Fruit fly (Drosophila melanogaster) whole organism, embryonic: Measurements from ENCODE around the gene CG12594.

Experiments used
- Asciz ChIP-seq: fragments of 200-800 bp; sonication (Bioruptor generic); optimal IDR thresholded peaks from 2 replicates; lab custom pipeline; 2017; ENCODE audit warnings: missing biosample characterization, mild to moderate bottlenecking, missing genetic modification characterization, missing genetic modification reagents
- B-H1 ChIP-seq: fragments of 200-800 bp; sonication (Bioruptor generic); IDR thresholded peaks from 3 replicates; pipeline ENCODE4 v1.3.6; 2022; ENCODE audit warnings: missing biosample characterization, missing genetic modification characterization
- CG10267 ChIP-seq: fragments of 200-800 bp; sonication (Bioruptor generic); optimal IDR thresholded peaks from 2 replicates; lab custom pipeline; 2018; ENCODE audit warnings: missing biosample characterization, mild to moderate bottlenecking, missing genetic modification characterization, moderate library complexity
- CG11456 ChIP-seq: fragments of 200-800 bp; sonication (Bioruptor generic); IDR thresholded peaks from 3 replicates; pipeline ENCODE4 v1.3.6; 2022; ENCODE audit warnings: missing biosample characterization, missing genetic modification characterization
- CG11695 ChIP-seq: fragments of 200-800 bp; sonication (Bioruptor generic); IDR thresholded peaks from 3 replicates; pipeline ENCODE4 v1.3.6; 2022; ENCODE audit warnings: missing biosample characterization, missing genetic modification characterization
- CG12236 ChIP-seq: fragments of 200-800 bp; sonication (Bioruptor generic); optimal IDR thresholded peaks from 2 replicates; lab custom pipeline; 2016; ENCODE audit warnings: missing biosample characterization, missing genetic modification characterization
- CG14710 ChIP-seq: fragments of 200-800 bp; sonication (Bioruptor generic); optimal IDR thresholded peaks from 3 replicates; lab custom pipeline; 2019; ENCODE audit warnings: missing biosample characterization, mild to moderate bottlenecking, missing genetic modification characterization, moderate library complexity
- CG1647 ChIP-seq: fragments of 200-800 bp; sonication (Bioruptor generic); optimal IDR thresholded peaks from 3 replicates; lab custom pipeline; 2016; ENCODE audit warnings: missing biosample characterization, missing genetic modification characterization
- CG17385 ChIP-seq: fragments of 200-800 bp; sonication (Bioruptor generic); optimal IDR thresholded peaks from 3 replicates; lab custom pipeline; 2018; ENCODE audit warnings: missing biosample characterization, mild to moderate bottlenecking, missing genetic modification characterization
- CG17802 ChIP-seq: fragments of 200-800 bp; sonication (Bioruptor generic); optimal IDR thresholded peaks from 2 replicates; lab custom pipeline; 2018; ENCODE audit warnings: missing biosample characterization, mild to moderate bottlenecking, missing genetic modification characterization, moderate library complexity
- CG2202 ChIP-seq: fragments of 200-800 bp; sonication (Bioruptor generic); optimal IDR thresholded peaks from 2 replicates; lab custom pipeline; 2018; ENCODE audit warnings: missing biosample characterization, mild to moderate bottlenecking, missing genetic modification characterization
- CG31388 ChIP-seq: fragments of 200-800 bp; sonication (Bioruptor generic); optimal IDR thresholded peaks from 2 replicates; lab custom pipeline; 2016; ENCODE audit warnings: missing biosample characterization, missing genetic modification characterization
- CG3407 ChIP-seq: fragments of 200-800 bp; sonication (Bioruptor generic); optimal IDR thresholded peaks from 2 replicates; lab custom pipeline; 2018; ENCODE audit warnings: missing biosample characterization, mild to moderate bottlenecking, missing genetic modification characterization
- CG6654 ChIP-seq: fragments of 200-800 bp; sonication (Bioruptor generic); optimal IDR thresholded peaks from 2 replicates; lab custom pipeline; 2017; ENCODE audit warnings: missing biosample characterization, mild to moderate bottlenecking, missing genetic modification characterization
- CG7556 ChIP-seq: fragments of 200-800 bp; sonication (Bioruptor generic); optimal IDR thresholded peaks from 2 replicates; lab custom pipeline; 2017; ENCODE audit warnings: missing biosample characterization, mild to moderate bottlenecking, missing genetic modification characterization
- CG7786 ChIP-seq: fragments of 200-800 bp; sonication (Bioruptor generic); optimal IDR thresholded peaks from 2 replicates; lab custom pipeline; 2016; ENCODE audit warnings: missing biosample characterization, missing genetic modification characterization
- CG7928 ChIP-seq: fragments of 200-800 bp; sonication (Bioruptor generic); optimal IDR thresholded peaks from 2 replicates; lab custom pipeline; 2017; ENCODE audit warnings: missing biosample characterization, mild to moderate bottlenecking, missing genetic modification characterization
- CG8290 ChIP-seq, 3 experiments: fragments of 200-800 bp; sonication (Bioruptor generic); optimal IDR thresholded peaks; 2 replicates each; lab custom pipeline; 2016 to 2019; ENCODE audit warnings: missing biosample characterization in 3 of 3, missing genetic modification characterization in 3 of 3, mild to moderate bottlenecking in 2 of 3, moderate library complexity in 1 of 3
- CG8359 ChIP-seq: fragments of 200-800 bp; sonication (Bioruptor generic); optimal IDR thresholded peaks from 2 replicates; lab custom pipeline; 2017; ENCODE audit warnings: missing biosample characterization, mild to moderate bottlenecking, missing genetic modification characterization, borderline replicate concordance
- D ChIP-seq, 2 experiments: fragments of 200-800 bp in 1 of 2; fragments of >200 bp in 1 of 2; sonication (Bioruptor generic) in 1 of 2; optimal IDR thresholded peaks; 2 replicates in 1 of 2; 3 replicates in 1 of 2; lab custom pipeline; 2017; ENCODE audit warnings: mild to moderate bottlenecking in 1 of 2, missing biosample characterization in 1 of 2, missing genetic modification characterization in 1 of 2, missing genetic modification reagents in 1 of 2
- Dbx ChIP-seq: fragments of 200-800 bp; sonication (Bioruptor generic); IDR thresholded peaks from 3 replicates; pipeline ENCODE4 v1.3.6; 2022; ENCODE audit warnings: missing biosample characterization, missing genetic modification characterization
- Dek ChIP-seq: fragments of 200-800 bp; sonication (Bioruptor generic); optimal IDR thresholded peaks from 3 replicates; lab custom pipeline; 2019; ENCODE audit warnings: missing biosample characterization, mild to moderate bottlenecking, missing genetic modification characterization, moderate library complexity
- Dp ChIP-seq: fragments of 200-800 bp; sonication (Bioruptor generic); optimal IDR thresholded peaks from 2 replicates; lab custom pipeline; 2018; ENCODE audit warnings: missing biosample characterization, mild to moderate bottlenecking, missing genetic modification characterization, moderate library complexity
- Hand ChIP-seq: fragments of 200-800 bp; sonication (Bioruptor generic); optimal IDR thresholded peaks from 2 replicates; lab custom pipeline; 2017; ENCODE audit warnings: mild to moderate bottlenecking, missing biosample characterization, missing genetic modification reagents, missing genetic modification characterization
- Hey ChIP-seq: fragments of 200-800 bp; sonication (Bioruptor generic); optimal IDR thresholded peaks from 3 replicates; lab custom pipeline; 2018; ENCODE audit warnings: missing biosample characterization, mild to moderate bottlenecking, missing genetic modification characterization
- MTF-1 ChIP-seq: fragments of 200-800 bp; sonication (Bioruptor generic); optimal IDR thresholded peaks from 2 replicates; lab custom pipeline; 2018; ENCODE audit warnings: missing biosample characterization, mild to moderate bottlenecking, missing genetic modification characterization, borderline replicate concordance
- Mes4 ChIP-seq: fragments of 200-800 bp; sonication (Bioruptor generic); optimal IDR thresholded peaks from 2 replicates; lab custom pipeline; 2016; ENCODE audit warnings: missing biosample characterization, missing genetic modification characterization
- Neu2 ChIP-seq: fragments of 200-800 bp; sonication (Bioruptor generic); optimal IDR thresholded peaks from 3 replicates; lab custom pipeline; 2016; ENCODE audit warnings: missing biosample characterization, missing genetic modification characterization, borderline replicate concordance
- Ravus ChIP-seq: fragments of 200-800 bp; sonication (Bioruptor generic); IDR thresholded peaks from 2 replicates; pipeline ENCODE4 v1.3.6; 2022; ENCODE audit warnings: missing biosample characterization, missing genetic modification characterization
- Sin3A ChIP-seq: fragments of >200 bp; optimal IDR thresholded peaks from 2 replicates; lab custom pipeline; 2018
- Usf ChIP-seq: fragments of 200-800 bp; sonication (Bioruptor generic); optimal IDR thresholded peaks from 2 replicates; lab custom pipeline; 2017; ENCODE audit warnings: missing genotype, missing biosample characterization, missing genetic modification characterization
- abd-A ChIP-seq: fragments of 200-800 bp; sonication (Bioruptor generic); optimal IDR thresholded peaks from 3 replicates; lab custom pipeline; 2019; ENCODE audit warnings: missing biosample characterization, mild to moderate bottlenecking, missing genetic modification characterization, moderate library complexity
- ac ChIP-seq: fragments of 200-800 bp; sonication (Bioruptor generic); optimal IDR thresholded peaks from 3 replicates; lab custom pipeline; 2017; ENCODE audit warnings: missing biosample characterization, mild to moderate bottlenecking, missing genetic modification characterization
- ato ChIP-seq: fragments of 200-800 bp; sonication (Bioruptor generic); IDR thresholded peaks from 2 replicates; pipeline ENCODE4 v1.3.6; 2022; ENCODE audit warnings: missing biosample characterization, missing genetic modification characterization; ENCODE audit not compliant: partially characterized antibody
- dmrt99B ChIP-seq: fragments of 200-800 bp; sonication (Bioruptor generic); optimal IDR thresholded peaks from 2 replicates; lab custom pipeline; 2018; ENCODE audit warnings: missing biosample characterization, mild to moderate bottlenecking, missing genetic modification characterization, moderate library complexity
- ewg ChIP-seq: fragments of 200-800 bp; sonication (Bioruptor generic); optimal IDR thresholded peaks from 3 replicates; lab custom pipeline; 2017; ENCODE audit warnings: mild to moderate bottlenecking, missing biosample characterization, missing genetic modification reagents, missing genetic modification characterization
- insv ChIP-seq, 2 experiments: fragments of 200-800 bp; sonication (Bioruptor generic); optimal IDR thresholded peaks; 3 replicates each; lab custom pipeline; 2016 to 2018; ENCODE audit warnings: missing biosample characterization in 2 of 2, missing genetic modification characterization in 2 of 2
- jigr1 ChIP-seq: fragments of 200-800 bp; sonication (Bioruptor generic); IDR thresholded peaks from 3 replicates; pipeline ENCODE4 v1.3.6; 2022; ENCODE audit warnings: missing biosample characterization, missing genetic modification characterization
- mam ChIP-seq: fragments of 200-800 bp; sonication (Bioruptor generic); optimal IDR thresholded peaks from 3 replicates; lab custom pipeline; 2016; ENCODE audit warnings: missing biosample characterization, missing genetic modification characterization
- nmo ChIP-seq: fragments of 200-800 bp; sonication (Bioruptor generic); optimal IDR thresholded peaks from 2 replicates; lab custom pipeline; 2018; ENCODE audit warnings: missing biosample characterization, mild to moderate bottlenecking, missing genetic modification characterization, moderate library complexity
- pb ChIP-seq: fragments of 200-800 bp; sonication (Bioruptor generic); optimal IDR thresholded peaks from 3 replicates; lab custom pipeline; 2016; ENCODE audit warnings: missing biosample characterization, missing genetic modification characterization
- ranshi ChIP-seq: fragments of 200-800 bp; sonication (Bioruptor generic); IDR thresholded peaks from 2 replicates; pipeline ENCODE4 v1.3.6; 2022; ENCODE audit warnings: missing biosample characterization, missing genetic modification characterization
- scrt ChIP-seq: fragments of 200-800 bp; sonication (Bioruptor generic); optimal IDR thresholded peaks from 2 replicates; lab custom pipeline; 2018; ENCODE audit warnings: missing biosample characterization, mild to moderate bottlenecking, missing genetic modification characterization, moderate library complexity
- shn ChIP-seq: fragments of 200-800 bp; sonication (Bioruptor generic); optimal IDR thresholded peaks from 3 replicates; lab custom pipeline; 2016; ENCODE audit warnings: missing biosample characterization, missing genetic modification characterization
- unpg ChIP-seq: fragments of 200-800 bp; sonication (Bioruptor generic); optimal IDR thresholded peaks from 3 replicates; lab custom pipeline; 2018; ENCODE audit warnings: missing biosample characterization, mild to moderate bottlenecking, missing genetic modification characterization, moderate library complexity
- usp ChIP-seq: fragments of >200 bp; optimal IDR thresholded peaks from 2 replicates; lab custom pipeline; 2017; ENCODE audit warnings: missing biosample characterization, missing genetic modification characterization
- wor ChIP-seq: fragments of 200-800 bp; sonication (Bioruptor generic); IDR thresholded peaks from 2 replicates; pipeline ENCODE4 v1.3.6; 2022; ENCODE audit warnings: missing biosample characterization, missing genetic modification characterization
- zfh1 ChIP-seq: fragments of 200-800 bp; sonication (Bioruptor generic); IDR thresholded peaks from 3 replicates; pipeline ENCODE4 v1.3.6; 2022; ENCODE audit warnings: missing biosample characterization, missing genetic modification characterization

Gene CG12594

DNA sequence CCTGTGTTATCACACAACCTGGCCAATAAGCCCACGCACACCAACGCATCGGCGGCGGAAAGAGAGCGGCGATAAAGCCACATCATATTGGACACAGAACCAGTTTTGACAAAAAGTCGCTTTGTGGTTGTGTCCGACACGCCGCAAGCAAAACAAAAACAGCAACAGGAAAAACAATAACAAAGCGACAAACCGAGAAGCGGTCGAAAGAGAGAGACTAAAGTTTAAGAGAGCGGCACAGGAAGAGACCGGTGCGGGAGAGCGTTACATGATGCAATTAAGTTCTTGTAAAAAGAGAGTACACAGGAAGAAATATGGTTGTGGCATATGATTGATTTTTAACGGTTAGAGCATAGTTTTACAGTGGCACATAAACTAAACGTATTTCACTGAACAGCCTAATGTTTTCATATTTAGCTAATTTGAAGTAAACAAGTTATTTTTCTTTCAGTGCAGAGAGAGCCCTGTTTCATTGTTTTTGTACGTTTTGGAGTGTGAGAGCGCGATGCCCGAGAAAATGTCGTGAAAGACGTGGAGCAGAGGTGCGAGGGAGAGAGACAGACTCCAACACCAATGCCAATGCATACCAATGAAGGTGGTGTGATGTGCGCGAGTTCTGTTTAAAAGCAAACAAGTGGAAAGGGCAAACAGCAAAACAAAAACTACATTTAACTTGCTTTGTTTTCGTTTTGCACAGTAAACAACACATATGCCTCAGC lies 39.3 kb downstream of the CG12594 start (continued):
- TF ChIP-seq insv (GFP tag; optimal IDR thresholded peaks at IDR 0.05; lab: Kevin White, UChicago) (peak; percentile 89), Hey (tag; lab: Kevin White, UChicago) (peak; percentile 99), CG2202 (tag; lab: Kevin White, UChicago) (peak; percentile 100), pb (GFP tag; lab: Kevin White, UChicago) (peak; percentile 100), Neu2 (GFP tag; lab: Kevin White, UChicago) (peak; percentile 99), CG17802 (tag; lab: Kevin White, UChicago) (peak; percentile 95), CG10267 (tag; lab: Kevin White, UChicago) (peak; percentile 99), CG17385 (GFP tag; lab: Kevin White, UChicago) (peak; percentile 100), Dbx (GFP tag; lab: Robert Waterston, UW) (no peak), Dek (peak; percentile 100), ac (GFP tag; lab: Kevin White, UChicago) (peak; percentile 99), CG12236 (GFP tag; lab: Kevin White, UChicago) (peak; percentile 100), Dp (GFP tag; lab: Kevin White, UChicago) (peak; percentile 60), CG7928 (GFP tag; lab: Kevin White, UChicago) (peak; percentile 87), unpg (GFP tag; lab: Kevin White, UChicago) (peak; percentile 100), Mes4 (GFP tag; lab: Kevin White, UChicago) (peak; percentile 100), zfh1 (no peak), Asciz (GFP tag; lab: Kevin White, UChicago) (peak; percentile 99), CG14710 (tag; lab: Kevin White, UChicago) (peak; percentile 99), Hand (GFP tag; lab: Kevin White, UChicago) (peak; percentile 100), usp (no peak), Sin3A (lab: Kevin White, UChicago) (no peak), ato (GFP tag; lab: Robert Waterston, UW) (no peak), shn (peak; percentile 100), jigr1 (GFP tag; lab: Robert Waterston, UW) (no peak), abd-A (peak; percentile 100), ewg (peak; percentile 99), dmrt99B (tag; lab: Kevin White, UChicago) (peak; percentile 100), nmo (peak; percentile 100), mam (GFP tag; lab: Kevin White, UChicago) (peak; percentile 100), CG7556 (GFP tag; lab: Kevin White, UChicago) (peak; percentile 100), CG8290 (GFP tag; optimal IDR thresholded peaks at IDR 0.05; lab: Kevin White, UChicago) (peak; percentile 100), CG8290 (tag; optimal IDR thresholded peaks at IDR 0.05; lab: Kevin White, UChicago) (peak; percentile 99 to 100), CG8359 (peak; percentile 96), ranshi (GFP tag; lab: Robert Waterston, UW) (no peak), MTF-1 (GFP tag; lab: Kevin White, UChicago) (peak; percentile 99), D (optimal IDR thresholded peaks at IDR 0.05; lab: Kevin White, UChicago) (peak; percentile 7), D (GFP tag; optimal IDR thresholded peaks at IDR 0.05; lab: Kevin White, UChicago) (peak; percentile 100), CG7786 (GFP tag; lab: Kevin White, UChicago) (peak; percentile 100), CG11695 (GFP tag; lab: Robert Waterston, UW) (no peak), CG11456 (GFP tag; lab: Robert Waterston, UW) (no peak), Usf (GFP tag; lab: Kevin White, UChicago) (peak; percentile 99), wor (GFP tag; lab: Robert Waterston, UW) (no peak), CG3407 (GFP tag; lab: Kevin White, UChicago) (peak; percentile 99), B-H1 (GFP tag; lab: Robert Waterston, UW) (no peak), CG1647 (peak; percentile 100), scrt (peak; percentile 99), CG31388 (GFP tag; lab: Kevin White, UChicago) (peak; percentile 99), Ravus (GFP tag; lab: Robert Waterston, UW) (no peak), CG6654 (GFP tag; lab: Kevin White, UChicago) (peak; percentile 96)
